Worm (Caenorhabditis elegans) whole organism, early embryonic: ENCODE results near the gene tbc-10.

Experiments used
- B0310.2 ChIP-seq: sonication (generic microtip); optimal IDR thresholded peaks from 2 replicates; lab custom pipeline; 2016; ENCODE audit warnings: mild to moderate bottlenecking, missing genetic modification characterization, missing compliant biosample characterization
- F13C5.2 ChIP-seq: sonication (generic microtip); optimal IDR thresholded peaks from 2 replicates; lab custom pipeline; 2017; ENCODE audit warnings: mild to moderate bottlenecking, missing genetic modification characterization, inconsistent platforms, missing compliant biosample characterization
- aly-1 ChIP-seq: sonication (generic microtip); optimal IDR thresholded peaks from 2 replicates; lab custom pipeline; 2016; ENCODE audit warnings: missing genetic modification characterization, missing compliant biosample characterization
- ama-1 ChIP-seq: fragments of 150-350 bp; optimal IDR thresholded peaks from 2 replicates; lab custom pipeline; 2014
- ceh-13 ChIP-seq: fragments of 200-800 bp; sonication (Bioruptor generic); optimal IDR thresholded peaks from 2 replicates; lab custom pipeline; 2018; ENCODE audit warnings: mild to moderate bottlenecking, missing genetic modification characterization, missing compliant biosample characterization
- ceh-36 ChIP-seq: sonication (generic microtip); optimal IDR thresholded peaks from 2 replicates; lab custom pipeline; 2016; ENCODE audit warnings: missing genetic modification characterization, inconsistent platforms, missing compliant biosample characterization
- ets-7 ChIP-seq: sonication (generic microtip); optimal IDR thresholded peaks from 2 replicates; lab custom pipeline; 2016; ENCODE audit warnings: missing genotype, missing genetic modification characterization, missing compliant biosample characterization
- flt-1 ChIP-seq: fragments of 200-800 bp; sonication (Bioruptor generic); IDR thresholded peaks from 2 replicates; pipeline ENCODE4 v1.3.6; 2022; ENCODE audit warnings: missing genetic modification characterization, missing compliant biosample characterization
- hmbx-1 ChIP-seq: sonication (generic microtip); optimal IDR thresholded peaks from 2 replicates; lab custom pipeline; 2016; ENCODE audit warnings: mild to moderate bottlenecking, missing genetic modification characterization, missing compliant biosample characterization
- hmg-4 ChIP-seq: fragments of 200-800 bp; sonication (Bioruptor generic); optimal IDR thresholded peaks from 2 replicates; lab custom pipeline; 2018; ENCODE audit warnings: mild to moderate bottlenecking, missing genetic modification characterization, missing compliant biosample characterization
- hnd-1 ChIP-seq: sonication (generic microtip); optimal IDR thresholded peaks from 2 replicates; lab custom pipeline; 2016; ENCODE audit warnings: missing genetic modification characterization, missing compliant biosample characterization
- pes-1 ChIP-seq: fragments of 200-800 bp; sonication (Bioruptor generic); IDR thresholded peaks from 2 replicates; pipeline ENCODE4 v1.3.6; 2022; ENCODE audit warnings: missing genetic modification reagents, missing genetic modification characterization, missing compliant biosample characterization
- scrt-1 ChIP-seq: fragments of 200-800 bp; sonication (Bioruptor generic); IDR thresholded peaks from 2 replicates; pipeline ENCODE4 v1.3.6; 2022; ENCODE audit warnings: missing genetic modification characterization, missing compliant biosample characterization
- sea-1 ChIP-seq: fragments of 200-800 bp; sonication (Bioruptor generic); conservative IDR thresholded peaks from 2 replicates; pipeline ENCODE4 v1.3.6; 2022; ENCODE audit warnings: missing genetic modification characterization, missing compliant biosample characterization
- tbx-11 ChIP-seq: fragments of 200-800 bp; sonication (Bioruptor generic); IDR thresholded peaks from 2 replicates; pipeline ENCODE4 v1.3.6; 2022; ENCODE audit warnings: missing genetic modification characterization, missing compliant biosample characterization
- tbx-37 ChIP-seq: fragments of 200-800 bp; sonication (Bioruptor generic); conservative IDR thresholded peaks from 2 replicates; pipeline ENCODE4 v1.3.6; 2022; ENCODE audit warnings: missing genetic modification reagents, missing genetic modification characterization, missing compliant biosample characterization
- tra-4 ChIP-seq: sonication (generic microtip); optimal IDR thresholded peaks from 2 replicates; lab custom pipeline; 2017; ENCODE audit warnings: missing genetic modification characterization, missing compliant biosample characterization

The tbc-10 gene

DNA sequence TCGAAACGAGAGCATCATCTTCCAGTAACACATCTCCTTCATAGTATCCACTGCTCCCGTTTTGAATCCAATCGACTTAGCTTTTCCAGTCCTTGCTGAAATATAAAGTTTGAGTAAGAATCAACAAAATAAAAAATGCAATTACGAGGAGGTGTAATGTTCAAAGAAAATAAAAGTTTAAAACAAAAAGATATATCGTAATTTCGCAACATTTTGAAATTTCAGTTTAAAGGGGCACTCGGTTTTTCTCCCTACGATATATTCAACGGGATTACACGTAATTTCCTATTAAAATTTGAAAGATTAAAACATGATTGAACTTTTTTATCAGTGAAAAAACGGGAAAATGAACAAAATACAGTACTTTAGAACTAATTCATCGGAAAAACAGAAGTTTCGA lies 33.0 kb downstream of the tbc-10 start, which contains the start of gene Y34F4.3:
Gene Y34F4.3 (minus strand): TSS at position 101 of the 400 bp plus-strand sequence.
- TF ChIP-seq tra-4 (tag; lab: Kevin White, UChicago) (no peak), hmg-4 (GFP tag; lab: Kevin White, UChicago) (no peak), ets-7 (no peak), pes-1 (GFP tag; lab: Robert Waterston, UW) (no peak), tbx-37 (GFP tag; lab: Robert Waterston, UW) (no peak), B0310.2 (no peak), hmbx-1 (no peak), ama-1 (lab: Kevin White, UChicago) (no peak), hnd-1 (no peak), aly-1 (no peak)

- TF ChIP-seq B0310.2, result no peak
- no peak for TF ChIP-seq scrt-1 (GFP tag; lab: Robert Waterston, UW)
- no peak for TF ChIP-seq ama-1 (lab: Kevin White, UChicago)
- TF ChIP-seq tra-4 (tag; lab: Kevin White, UChicago), result no peak
- no peak for TF ChIP-seq F13C5.2 (tag; lab: Kevin White, UChicago)
- no peak for TF ChIP-seq hmg-4 (GFP tag; lab: Kevin White, UChicago)
- no peak for TF ChIP-seq tbx-11
- TF ChIP-seq hmbx-1, result no peak
- TF ChIP-seq flt-1 (GFP tag; lab: Robert Waterston, UW), result no peak
- TF ChIP-seq sea-1 (GFP tag; lab: Robert Waterston, UW), result no peak
- TF ChIP-seq tbx-37 (GFP tag; lab: Robert Waterston, UW), result no peak
- no peak for TF ChIP-seq pes-1 (GFP tag; lab: Robert Waterston, UW)
- no peak for TF ChIP-seq ets-7
- TF ChIP-seq aly-1, result no peak
- no peak for TF ChIP-seq hnd-1
These were observed 37.7 kb downstream of the tbc-10 start, which contains the start of gene clc-23 for ce11 chrIII:1020732-1021131. clc-23 (plus strand) TSS chrIII:1020954.

DNA sequence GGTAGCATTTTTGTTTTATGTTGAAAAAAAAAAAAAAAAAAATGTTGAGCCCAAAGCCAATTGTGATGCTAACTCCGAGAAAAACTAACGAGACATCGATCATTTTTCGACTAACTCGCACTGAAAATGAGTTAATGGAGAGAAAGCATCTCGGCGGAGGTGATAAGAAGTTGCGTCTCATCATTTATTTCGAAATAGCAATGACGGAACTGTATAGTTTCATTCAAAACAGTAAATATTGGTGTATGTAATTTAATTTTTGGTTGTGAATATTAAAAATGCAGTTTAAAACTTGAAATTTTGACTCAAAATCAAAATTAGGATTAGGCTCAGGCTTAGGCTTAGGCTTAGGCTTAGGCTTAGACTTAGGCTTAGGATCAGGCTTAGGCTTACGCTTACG lies 43.2 kb downstream of the tbc-10 start, which contains the start of gene clc-25:
Gene clc-25 (minus strand): TSS at position 101 of the 400 bp plus-strand sequence.
- TF ChIP-seq tbx-11, result no peak
- no peak for TF ChIP-seq hnd-1
- TF ChIP-seq hmbx-1, result no peak
- TF ChIP-seq hmg-4 (GFP tag; lab: Kevin White, UChicago), result no peak
- no peak for TF ChIP-seq B0310.2
- no peak for TF ChIP-seq aly-1
- no peak for TF ChIP-seq flt-1 (GFP tag; lab: Robert Waterston, UW)

DNA sequence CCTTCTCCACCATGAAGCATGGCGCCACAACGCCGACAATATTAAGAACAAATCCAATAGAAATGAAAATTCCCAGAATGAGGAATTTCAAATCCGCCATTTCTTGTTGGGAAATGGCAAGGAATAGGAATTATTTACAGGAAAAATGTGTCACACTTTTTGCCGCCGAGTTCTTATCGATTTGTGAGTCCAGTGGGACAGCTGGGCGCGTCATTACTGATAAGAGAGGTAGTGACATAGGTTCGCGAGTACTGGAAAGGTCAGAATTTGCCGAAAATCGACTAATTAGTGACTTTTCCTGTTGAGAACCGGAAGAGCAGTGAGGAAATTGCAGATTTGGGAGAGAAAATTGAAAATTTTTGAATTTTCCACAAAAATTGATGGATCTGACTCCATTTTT lies 45.2 kb downstream of the tbc-10 start:
- TF ChIP-seq B0310.2 (no peak), tbx-11 (no peak), hnd-1 (no peak), tbx-37 (GFP tag; lab: Robert Waterston, UW) (no peak), hmg-4 (GFP tag; lab: Kevin White, UChicago) (no peak), hmbx-1 (no peak), pes-1 (GFP tag; lab: Robert Waterston, UW) (no peak), F13C5.2 (tag; lab: Kevin White, UChicago) (no peak), tra-4 (tag; lab: Kevin White, UChicago) (no peak), aly-1 (no peak), ets-7 (no peak), flt-1 (GFP tag; lab: Robert Waterston, UW) (no peak), sea-1 (GFP tag; lab: Robert Waterston, UW) (no peak), scrt-1 (GFP tag; lab: Robert Waterston, UW) (no peak), ceh-13 (GFP tag; lab: Kevin White, UChicago) (no peak)

DNA sequence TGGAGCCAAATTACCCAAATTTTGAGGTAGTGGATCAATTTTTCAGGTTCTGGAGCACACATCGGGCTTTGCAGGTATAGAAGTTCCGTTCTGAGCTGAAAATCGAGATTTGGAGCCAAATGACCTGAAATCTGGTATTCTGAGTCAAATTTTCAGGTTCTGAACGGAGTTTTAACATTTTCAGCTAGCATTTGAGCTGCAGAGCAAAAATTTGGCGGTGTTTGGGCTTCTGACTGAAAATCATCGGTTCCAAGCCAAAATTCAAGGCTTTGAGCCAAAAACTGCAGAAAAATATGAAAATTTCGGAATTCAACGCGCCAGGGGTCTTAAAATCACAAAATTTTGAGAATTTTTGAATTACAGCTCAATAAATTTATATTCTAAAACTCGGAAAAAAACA lies 47.9 kb downstream of the tbc-10 start, which contains the start of the genes clc-26 and E_BE45912.2:
Gene clc-26 (minus strand): TSS at position 101 of the 400 bp plus-strand sequence.
Gene E_BE45912.2 (minus strand): TSS at position 139 of the 400 bp plus-strand sequence.
- TF ChIP-seq tbx-11, result no peak
- TF ChIP-seq B0310.2, result no peak
- no peak for TF ChIP-seq pes-1 (GFP tag; lab: Robert Waterston, UW)
- TF ChIP-seq ceh-13 (GFP tag; lab: Kevin White, UChicago), result no peak
- no peak for TF ChIP-seq ama-1 (lab: Kevin White, UChicago)
- no peak for TF ChIP-seq ceh-36 (tag; lab: Kevin White, UChicago)
- no peak for TF ChIP-seq sea-1 (GFP tag; lab: Robert Waterston, UW)
- no peak for TF ChIP-seq tra-4 (tag; lab: Kevin White, UChicago)
- no peak for TF ChIP-seq F13C5.2 (tag; lab: Kevin White, UChicago)
- TF ChIP-seq scrt-1 (GFP tag; lab: Robert Waterston, UW), result no peak
- TF ChIP-seq tbx-37 (GFP tag; lab: Robert Waterston, UW), result no peak
- no peak for TF ChIP-seq hmg-4 (GFP tag; lab: Kevin White, UChicago)
- no peak for TF ChIP-seq hnd-1
- no peak for TF ChIP-seq flt-1 (GFP tag; lab: Robert Waterston, UW)

DNA sequence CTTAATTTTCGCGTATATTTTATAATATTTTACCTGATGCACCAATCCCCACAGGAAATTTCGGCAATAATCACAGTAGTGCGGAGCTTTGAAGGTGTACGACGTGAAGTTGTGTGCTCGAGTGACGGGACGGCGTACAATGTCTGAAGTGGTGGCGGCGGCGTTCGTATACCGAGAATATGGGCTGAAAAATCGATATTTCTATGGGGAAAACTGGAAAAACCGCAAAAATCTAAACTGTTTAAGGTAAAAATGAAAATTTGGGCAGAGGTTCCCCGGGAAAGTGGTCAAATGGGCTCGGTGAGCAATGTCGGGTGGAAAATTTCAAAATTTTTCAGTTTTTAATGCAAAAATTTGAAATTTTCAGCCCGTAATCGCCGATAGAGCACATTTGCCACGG lies 51.8 kb downstream of the tbc-10 start:
- no peak for TF ChIP-seq ceh-13 (GFP tag; lab: Kevin White, UChicago)

DNA sequence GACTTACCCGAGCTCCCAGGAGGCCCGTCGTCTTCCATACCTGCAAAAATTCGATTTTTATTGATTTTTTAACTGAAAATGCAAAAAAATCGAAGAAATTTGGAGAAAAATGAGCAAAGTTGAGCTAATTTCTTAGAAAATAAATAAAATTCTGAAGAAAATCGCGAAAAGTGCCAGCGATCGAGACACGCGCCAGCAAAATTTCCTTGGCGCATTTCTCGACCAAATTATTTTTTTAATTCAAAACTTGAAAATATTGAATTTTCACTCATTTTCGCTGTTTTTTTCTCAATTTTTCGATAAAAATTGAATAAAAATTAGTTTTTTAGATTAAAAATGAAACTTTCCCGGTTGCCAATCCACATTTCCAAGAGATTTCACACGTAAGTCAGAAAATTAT lies 54.1 kb downstream of the tbc-10 start, which contains the start of the genes chin-1 and BE0003N10.1:
Gene chin-1 (minus strand): TSS at position 40 of the 400 bp plus-strand sequence.
Gene BE0003N10.1 (plus strand): TSS at position 320 of the 400 bp plus-strand sequence.
- TF ChIP-seq F13C5.2 (tag; lab: Kevin White, UChicago), result peak; percentile 22
- no peak for TF ChIP-seq aly-1
- no peak for TF ChIP-seq pes-1 (GFP tag; lab: Robert Waterston, UW)
